Fruit fly (Drosophila melanogaster) whole organism, wandering third instar larva: ENCODE results near the gene CG8369.

Experiments used
- Abd-B ChIP-seq: fragments of >200 bp; optimal IDR thresholded peaks from 2 replicates; lab custom pipeline; 2017; ENCODE audit warnings: missing biosample characterization, missing genetic modification characterization
- CG9705 ChIP-seq: fragments of 200-800 bp; sonication (Bioruptor generic); optimal IDR thresholded peaks from 2 replicates; lab custom pipeline; 2018; ENCODE audit warnings: missing biosample characterization, mild to moderate bottlenecking, missing genetic modification characterization
- CrebA ChIP-seq: fragments of 200-800 bp; sonication (Bioruptor generic); optimal IDR thresholded peaks from 2 replicates; lab custom pipeline; 2016; ENCODE audit warnings: missing biosample characterization, mild to moderate bottlenecking, missing genetic modification characterization, borderline replicate concordance
- Dfd ChIP-seq: fragments of >200 bp; optimal IDR thresholded peaks from 2 replicates; lab custom pipeline; 2017; ENCODE audit warnings: missing biosample characterization, missing genetic modification characterization
- Dif ChIP-seq: fragments of 200-275, 200-300 bp; sonication (Bioruptor generic); optimal IDR thresholded peaks from 2 replicates; lab custom pipeline; 2018; ENCODE audit warnings: missing biosample characterization, missing genetic modification characterization; ENCODE audit not compliant: partially characterized antibody
- GATAd ChIP-seq: sonication (Bioruptor generic); optimal IDR thresholded peaks from 2 replicates; lab custom pipeline; 2016; ENCODE audit warnings: missing biosample characterization, missing genetic modification characterization
- HLH106 ChIP-seq: fragments of 200-800 bp; optimal IDR thresholded peaks from 3 replicates; lab custom pipeline; 2019; ENCODE audit warnings: missing biosample characterization, mild to moderate bottlenecking, missing genetic modification characterization, moderate library complexity
- Hnf4 ChIP-seq: fragments of 200-800 bp; sonication (Bioruptor generic); optimal IDR thresholded peaks from 2 replicates; lab custom pipeline; 2016; ENCODE audit warnings: missing biosample characterization, mild to moderate bottlenecking, missing genetic modification characterization
- Hr78 ChIP-seq: fragments of >200 bp; optimal IDR thresholded peaks from 2 replicates; lab custom pipeline; 2017; ENCODE audit warnings: missing biosample characterization, missing genetic modification characterization
- Hr83 ChIP-seq: fragments of 200-300 bp; sonication (Bioruptor generic); optimal IDR thresholded peaks from 2 replicates; lab custom pipeline; 2016; ENCODE audit warnings: missing biosample characterization, mild to moderate bottlenecking, missing genetic modification characterization, moderate library complexity; ENCODE audit not compliant: poor library complexity, severe bottlenecking
- Jra ChIP-seq: sonication (Bioruptor generic); optimal IDR thresholded peaks from 2 replicates; lab custom pipeline; 2016; ENCODE audit warnings: missing biosample characterization, missing genetic modification characterization
- Mio ChIP-seq: sonication (Bioruptor generic); optimal IDR thresholded peaks from 2 replicates; lab custom pipeline; 2016; ENCODE audit warnings: missing biosample characterization, missing genetic modification characterization
- Myc ChIP-seq: fragments of >200 bp; optimal IDR thresholded peaks from 2 replicates; lab custom pipeline; 2017
- N ChIP-seq: fragments of >200 bp; optimal IDR thresholded peaks from 2 replicates; lab custom pipeline; 2018; ENCODE audit warnings: missing biosample characterization, missing external identifiers, missing genetic modification characterization
- OdsH ChIP-seq: fragments of 200-800 bp; sonication (Bioruptor generic); optimal IDR thresholded peaks from 2 replicates; lab custom pipeline; 2016; ENCODE audit warnings: missing biosample characterization, mild to moderate bottlenecking, missing genetic modification characterization
- Rel ChIP-seq, 2 experiments: fragments of 200-800 bp; sonication (Bioruptor generic) in 1 of 2; optimal IDR thresholded peaks; 2 replicates in 1 of 2; 3 replicates in 1 of 2; lab custom pipeline; 2016 to 2019; ENCODE audit warnings: mild to moderate bottlenecking in 2 of 2, missing biosample characterization in 2 of 2, missing genetic modification characterization in 2 of 2, moderate library complexity in 1 of 2
- Sp1 ChIP-seq: fragments of 200-800 bp; sonication (Bioruptor generic); optimal IDR thresholded peaks from 3 replicates; lab custom pipeline; 2019; ENCODE audit warnings: missing biosample characterization, mild to moderate bottlenecking, missing genetic modification characterization, moderate library complexity
- Vsx2 ChIP-seq: fragments of 200-300, 225-300 bp; sonication (Bioruptor generic); optimal IDR thresholded peaks from 2 replicates; lab custom pipeline; 2018; ENCODE audit warnings: missing biosample characterization, missing genetic modification characterization; ENCODE audit not compliant: partially characterized antibody
- br ChIP-seq: fragments of 200-800 bp; sonication (Bioruptor generic); optimal IDR thresholded peaks from 2 replicates; lab custom pipeline; 2016; ENCODE audit warnings: missing biosample characterization, missing genetic modification characterization
- brk ChIP-seq: fragments of 200-800 bp; sonication (Bioruptor generic); optimal IDR thresholded peaks from 2 replicates; lab custom pipeline; 2016; ENCODE audit warnings: missing biosample characterization, mild to moderate bottlenecking, missing genetic modification characterization
- dl ChIP-seq, 2 experiments: fragments of 175-275, 200-275 bp in 1 of 2; fragments of 200-275 bp in 1 of 2; sonication (Bioruptor generic); optimal IDR thresholded peaks; lab custom pipeline; 2018; ENCODE audit warnings: mild to moderate bottlenecking in 2 of 2, missing biosample characterization in 2 of 2, missing genetic modification characterization in 2 of 2, moderate library complexity in 2 of 2; ENCODE audit not compliant: partially characterized antibody in 2 of 2, insufficient read depth in 1 of 2
- dmrt93B ChIP-seq: fragments of 200-800 bp; sonication (Bioruptor generic); optimal IDR thresholded peaks from 2 replicates; lab custom pipeline; 2018; ENCODE audit warnings: missing biosample characterization, mild to moderate bottlenecking, missing genetic modification characterization
- dsf ChIP-seq: sonication (Bioruptor generic); optimal IDR thresholded peaks from 2 replicates; lab custom pipeline; 2016; ENCODE audit warnings: missing biosample characterization, missing genetic modification characterization, borderline replicate concordance
- ey ChIP-seq: fragments of 200-800 bp; sonication (Bioruptor generic); optimal IDR thresholded peaks from 2 replicates; lab custom pipeline; 2016; ENCODE audit warnings: missing biosample characterization, missing genetic modification characterization
- foxo ChIP-seq, 2 experiments: fragments of 200-800 bp; sonication (Bioruptor generic); optimal IDR thresholded peaks; 2 replicates in 1 of 2; 3 replicates in 1 of 2; lab custom pipeline; 2016 to 2017; ENCODE audit warnings: missing biosample characterization in 2 of 2, missing genetic modification characterization in 2 of 2
- fru ChIP-seq: fragments of 200-800 bp; sonication (Bioruptor generic); optimal IDR thresholded peaks from 3 replicates; lab custom pipeline; 2016; ENCODE audit warnings: missing biosample characterization, mild to moderate bottlenecking, missing genetic modification characterization
- h ChIP-seq: fragments of 200-800 bp; sonication (Bioruptor generic); optimal IDR thresholded peaks from 3 replicates; lab custom pipeline; 2016; ENCODE audit warnings: missing biosample characterization, mild to moderate bottlenecking, missing genetic modification characterization
- jim ChIP-seq: fragments of 175-275, 200-325 bp; sonication (Bioruptor generic); optimal IDR thresholded peaks from 2 replicates; lab custom pipeline; 2016; ENCODE audit warnings: missing biosample characterization, mild to moderate bottlenecking, missing genetic modification characterization
- lola ChIP-seq: fragments of >200 bp; optimal IDR thresholded peaks from 2 replicates; lab custom pipeline; 2017; ENCODE audit warnings: missing biosample characterization, missing genetic modification characterization
- pan ChIP-seq: fragments of >200 bp; optimal IDR thresholded peaks from 2 replicates; lab custom pipeline; 2017
- psq ChIP-seq: fragments of 200-800 bp; sonication (Bioruptor generic); optimal IDR thresholded peaks from 3 replicates; lab custom pipeline; 2017; ENCODE audit warnings: missing biosample characterization, mild to moderate bottlenecking, missing genetic modification characterization, moderate library complexity
- rgr ChIP-seq: fragments of 200-800 bp; sonication (Bioruptor generic); optimal IDR thresholded peaks from 3 replicates; lab custom pipeline; 2016; ENCODE audit warnings: missing biosample characterization, mild to moderate bottlenecking, missing genetic modification characterization
- sage ChIP-seq: fragments of 200-800 bp; sonication (Bioruptor generic); optimal IDR thresholded peaks from 2 replicates; lab custom pipeline; 2016; ENCODE audit warnings: missing biosample characterization, mild to moderate bottlenecking, missing genetic modification characterization
- sv ChIP-seq: fragments of 200-800 bp; sonication (Bioruptor generic); optimal IDR thresholded peaks from 3 replicates; lab custom pipeline; 2016; ENCODE audit warnings: missing biosample characterization, missing genetic modification characterization
- tai ChIP-seq: sonication (Bioruptor generic); optimal IDR thresholded peaks from 2 replicates; lab custom pipeline; 2016; ENCODE audit warnings: missing biosample characterization, missing genetic modification characterization
- usp ChIP-seq: fragments of >200 bp; optimal IDR thresholded peaks from 2 replicates; lab custom pipeline; 2017; ENCODE audit warnings: missing biosample characterization, missing genetic modification characterization
- woc ChIP-seq: sonication (Bioruptor generic); optimal IDR thresholded peaks from 2 replicates; lab custom pipeline; 2016; ENCODE audit warnings: missing biosample characterization, mild to moderate bottlenecking, missing genetic modification characterization

Gene CG8369

dm6 chr3R:8808518-8808921 lies 13.3 kb upstream of the CG8369 start:
- no peak for TF ChIP-seq CG9705 (GFP tag; lab: Kevin White, UChicago)
- TF ChIP-seq Dif, result no peak
- TF ChIP-seq CrebA (GFP tag; lab: Kevin White, UChicago), result no peak
- no peak for TF ChIP-seq lola
- peak; percentile 69 for TF ChIP-seq fru (GFP tag; lab: Kevin White, UChicago)
- TF ChIP-seq br (GFP tag; lab: Kevin White, UChicago), result peak; percentile 29
- no peak for TF ChIP-seq Hr83 (GFP tag; lab: Kevin White, UChicago)
- TF ChIP-seq sv (GFP tag; lab: Kevin White, UChicago), result peak; percentile 53
- peak; percentile 24 for TF ChIP-seq Jra
- peak; percentile 72 for TF ChIP-seq rgr
- TF ChIP-seq ey (GFP tag; lab: Kevin White, UChicago), result peak; percentile 57
- TF ChIP-seq usp, result no peak
- TF ChIP-seq Vsx2, result no peak
- TF ChIP-seq Hr78 (GFP tag; lab: Kevin White, UChicago), result no peak
- TF ChIP-seq h, result peak; percentile 63
- TF ChIP-seq pan (lab: Kevin White, UChicago), result no peak
- peak; percentile 73 for TF ChIP-seq Sp1 (GFP tag; lab: Kevin White, UChicago)
- no peak for TF ChIP-seq Dfd
- peak in 1 of 2 experiments; percentile 72 for TF ChIP-seq foxo (GFP tag; optimal IDR thresholded peaks at IDR 0.05; lab: Kevin White, UChicago)
- TF ChIP-seq woc (GFP tag; lab: Kevin White, UChicago), result peak; percentile 52
- peak; percentile 16 for TF ChIP-seq psq (GFP tag; lab: Kevin White, UChicago)
- peak; percentile 63 for TF ChIP-seq HLH106 (tag; lab: Kevin White, UChicago)
- TF ChIP-seq Myc (lab: Kevin White, UChicago), result no peak
- no peak for TF ChIP-seq dl (GFP tag; optimal IDR thresholded peaks at IDR 0.05; lab: Kevin White, UChicago; ENCODE audit: insufficient read depth in 1 of 2, partially characterized antibody in 2 of 2)
- peak; percentile 70 for TF ChIP-seq brk
- no peak for TF ChIP-seq jim (GFP tag; lab: Kevin White, UChicago)
- TF ChIP-seq Rel (GFP tag; optimal IDR thresholded peaks at IDR 0.05; lab: Kevin White, UChicago), result peak; percentile 1
- no peak for TF ChIP-seq Rel (tag; optimal IDR thresholded peaks at IDR 0.05; lab: Kevin White, UChicago)
- peak; percentile 5 for TF ChIP-seq Hnf4 (GFP tag; lab: Kevin White, UChicago)
- TF ChIP-seq OdsH (GFP tag; lab: Kevin White, UChicago), result peak; percentile 61
- TF ChIP-seq sage (GFP tag; lab: Kevin White, UChicago), result peak; percentile 12

dm6 chr3R:8809712-8810111 lies 12.1 kb upstream of the CG8369 start:
- no peak for TF ChIP-seq Mio (GFP tag; lab: Kevin White, UChicago)
- TF ChIP-seq h, result no peak
- no peak for TF ChIP-seq dmrt93B
- no peak for TF ChIP-seq OdsH (GFP tag; lab: Kevin White, UChicago)
- TF ChIP-seq Rel (GFP tag; optimal IDR thresholded peaks at IDR 0.05; lab: Kevin White, UChicago), result no peak
- TF ChIP-seq Rel (tag; optimal IDR thresholded peaks at IDR 0.05; lab: Kevin White, UChicago), result peak; percentile 74
- TF ChIP-seq, all 38 proteins: peak for 1

- TF ChIP-seq Rel (GFP tag; optimal IDR thresholded peaks at IDR 0.05; lab: Kevin White, UChicago) (no peak), Rel (tag; optimal IDR thresholded peaks at IDR 0.05; lab: Kevin White, UChicago) (peak; percentile 75), GATAd (GFP tag; lab: Kevin White, UChicago) (no peak), foxo (GFP tag; optimal IDR thresholded peaks at IDR 0.05; lab: Kevin White, UChicago) (peak in 1 of 2 experiments; percentile 68), lola (no peak), jim (GFP tag; lab: Kevin White, UChicago) (no peak), Jra (peak; percentile 88), h (peak; percentile 92), HLH106 (tag; lab: Kevin White, UChicago) (peak; percentile 32), fru (GFP tag; lab: Kevin White, UChicago) (no peak), Abd-B (no peak), dsf (GFP tag; lab: Kevin White, UChicago) (peak; percentile 61), dl (GFP tag; optimal IDR thresholded peaks at IDR 0.05; lab: Kevin White, UChicago; ENCODE audit: insufficient read depth in 1 of 2, partially characterized antibody in 2 of 2) (peak in 1 of 2 experiments; percentile 38), Dif (no peak), Hr83 (GFP tag; lab: Kevin White, UChicago) (peak; percentile 99), dmrt93B (no peak), Vsx2 (no peak), br (GFP tag; lab: Kevin White, UChicago) (peak; percentile 85), CrebA (GFP tag; lab: Kevin White, UChicago) (no peak), Myc (lab: Kevin White, UChicago) (no peak), Hnf4 (GFP tag; lab: Kevin White, UChicago) (peak; percentile 92), rgr (peak; percentile 89), sv (GFP tag; lab: Kevin White, UChicago) (no peak), Dfd (no peak), Sp1 (GFP tag; lab: Kevin White, UChicago) (peak; percentile 65), psq (GFP tag; lab: Kevin White, UChicago) (peak; percentile 69), OdsH (GFP tag; lab: Kevin White, UChicago) (peak; percentile 82), usp (no peak), woc (GFP tag; lab: Kevin White, UChicago) (no peak), Mio (GFP tag; lab: Kevin White, UChicago) (peak; percentile 25), pan (lab: Kevin White, UChicago) (no peak), brk (peak; percentile 90), CG9705 (GFP tag; lab: Kevin White, UChicago) (no peak), ey (GFP tag; lab: Kevin White, UChicago) (peak; percentile 42), tai (GFP tag; lab: Kevin White, UChicago) (no peak), N (GFP tag; lab: Kevin White, UChicago) (no peak), Hr78 (GFP tag; lab: Kevin White, UChicago) (no peak), sage (GFP tag; lab: Kevin White, UChicago) (peak; percentile 73)
These were observed 11.2 kb upstream of the CG8369 start for dm6 chr3R:8810397-8811184.
